Worm (Caenorhabditis elegans) whole organism, mixed stage, embryonic: ENCODE results near the gene zer-1.

Experiments used
- bed-3 ChIP-seq: fragments of 200-800 bp; sonication (Bioruptor generic); optimal IDR thresholded peaks from 3 replicates; lab custom pipeline; 2018; ENCODE audit warnings: mild to moderate bottlenecking, missing genetic modification characterization, moderate library complexity, missing compliant biosample characterization
- blmp-1 ChIP-seq: fragments of 150-350 bp; optimal IDR thresholded peaks from 2 replicates; lab custom pipeline; 2014; ENCODE audit warnings: missing biosample characterization, missing genetic modification characterization
- ces-1 ChIP-seq: fragments of 150-350 bp; optimal IDR thresholded peaks from 2 replicates; lab custom pipeline; 2014; ENCODE audit warnings: missing biosample characterization, missing genetic modification reagents, missing genetic modification characterization
- elt-1 ChIP-seq: sonication (generic microtip); optimal IDR thresholded peaks from 2 replicates; lab custom pipeline; 2017; ENCODE audit warnings: missing genetic modification characterization, mild to moderate bottlenecking, missing compliant biosample characterization, antibody characterized with exemption, moderate library complexity, borderline replicate concordance; ENCODE audit not compliant: insufficient read depth
- lin-13 ChIP-seq: fragments of 150-350 bp; optimal IDR thresholded peaks from 2 replicates; lab custom pipeline; 2014; ENCODE audit warnings: missing biosample characterization, missing genetic modification characterization
- mab-5 ChIP-seq: fragments of 150-350 bp; optimal IDR thresholded peaks from 2 replicates; lab custom pipeline; 2014; ENCODE audit warnings: missing biosample characterization, missing genetic modification characterization
- snpc-4 ChIP-seq: fragments of 150-350 bp; optimal IDR thresholded peaks from 2 replicates; lab custom pipeline; 2014; ENCODE audit warnings: missing biosample characterization, missing genetic modification characterization
- unc-62 ChIP-seq: fragments of 150-350 bp; optimal IDR thresholded peaks from 2 replicates; lab custom pipeline; 2014; ENCODE audit warnings: missing biosample characterization, missing genetic modification reagents, missing genetic modification characterization
- ztf-11 ChIP-seq: fragments of 150-350 bp; optimal IDR thresholded peaks from 2 replicates; lab custom pipeline; 2014; ENCODE audit warnings: missing biosample characterization, missing genetic modification characterization

ce11 chrIII:833711-834442 lies 52.7 kb downstream of the zer-1 start:
- TF ChIP-seq mab-5 (tag; lab: Kevin White, UChicago), result no peak
- TF ChIP-seq elt-1 (tag; lab: Kevin White, UChicago), result peak; percentile 36
- peak; percentile 67 for TF ChIP-seq lin-13
- TF ChIP-seq snpc-4 (tag; lab: Kevin White, UChicago), result no peak
- TF ChIP-seq bed-3 (GFP tag; lab: Kevin White, UChicago), result no peak
- TF ChIP-seq unc-62 (GFP tag; lab: Kevin White, UChicago), result peak; percentile 93
- no peak for TF ChIP-seq blmp-1 (tag; lab: Kevin White, UChicago)
- peak; percentile 64 for TF ChIP-seq ces-1 (GFP tag; lab: Kevin White, UChicago)
- peak; percentile 19 for TF ChIP-seq ztf-11 (tag; lab: Kevin White, UChicago)
